Worm (Caenorhabditis elegans) whole organism, L3 larva: ENCODE data around the gene ZK742.4.

Experiments used
- R02D3.7 ChIP-seq: fragments of 150-350 bp; optimal IDR thresholded peaks from 2 replicates; lab custom pipeline; 2014; ENCODE audit warnings: missing biosample characterization, missing genetic modification characterization
- ZK546.5 ChIP-seq: sonication (generic microtip); optimal IDR thresholded peaks from 2 replicates; lab custom pipeline; 2017; ENCODE audit warnings: missing biosample characterization, missing genetic modification characterization
- aly-2 ChIP-seq: fragments of 150-350 bp; optimal IDR thresholded peaks from 2 replicates; lab custom pipeline; 2014; ENCODE audit warnings: missing biosample characterization, missing genetic modification characterization
- ama-1 ChIP-seq: fragments of 150-350 bp; optimal IDR thresholded peaks from 2 replicates; lab custom pipeline; 2018
- ceh-16 ChIP-seq: sonication (generic microtip); optimal IDR thresholded peaks from 2 replicates; lab custom pipeline; 2017; ENCODE audit warnings: missing biosample characterization, missing genetic modification characterization
- ceh-28 ChIP-seq: fragments of 150-350 bp; optimal IDR thresholded peaks from 2 replicates; lab custom pipeline; 2014; ENCODE audit warnings: missing biosample characterization, missing genetic modification reagents, missing genetic modification characterization
- ceh-82 ChIP-seq: fragments of 150-350 bp; optimal IDR thresholded peaks from 2 replicates; lab custom pipeline; 2014; ENCODE audit warnings: missing biosample characterization, missing genetic modification characterization
- ceh-9 ChIP-seq: sonication (generic microtip); optimal IDR thresholded peaks from 2 replicates; lab custom pipeline; 2018; ENCODE audit warnings: missing biosample characterization, missing genetic modification characterization
- daf-12 ChIP-seq: fragments of 150-350 bp; optimal IDR thresholded peaks from 2 replicates; lab custom pipeline; 2014; ENCODE audit warnings: missing biosample characterization, missing genetic modification reagents, missing genetic modification characterization
- egl-27 ChIP-seq: sonication (generic microtip); optimal IDR thresholded peaks from 4 replicates; lab custom pipeline; 2017; ENCODE audit warnings: missing biosample characterization, missing genetic modification reagents, missing genetic modification characterization
- egl-5 ChIP-seq: fragments of 150-350 bp; optimal IDR thresholded peaks from 2 replicates; lab custom pipeline; 2017; ENCODE audit warnings: missing biosample characterization, missing genetic modification reagents, missing genetic modification characterization, inconsistent platforms
- elt-1 ChIP-seq: fragments of 150-350 bp; optimal IDR thresholded peaks from 2 replicates; lab custom pipeline; 2014; ENCODE audit warnings: missing biosample characterization, missing genetic modification characterization
- elt-2 ChIP-seq: sonication (generic microtip); optimal IDR thresholded peaks from 2 replicates; lab custom pipeline; 2016; ENCODE audit warnings: missing genetic modification reagents, mild to moderate bottlenecking, missing genetic modification characterization, missing compliant biosample characterization
- elt-3 ChIP-seq, 3 experiments: fragments of 150-350 bp in 1 of 3; sonication (generic microtip) in 2 of 3; optimal IDR thresholded peaks; 2 replicates in 2 of 3; 4 replicates in 1 of 3; lab custom pipeline; 2014 to 2017; ENCODE audit warnings: missing biosample characterization in 3 of 3, missing genetic modification characterization in 3 of 3
- eor-1 ChIP-seq, 2 experiments: fragments of 150-350 bp; optimal IDR thresholded peaks; 2 replicates each; lab custom pipeline; 2014 to 2018; ENCODE audit warnings: missing biosample characterization in 2 of 2, missing genetic modification characterization in 2 of 2
- fkh-10 ChIP-seq: sonication (generic microtip); optimal IDR thresholded peaks from 2 replicates; lab custom pipeline; 2017; ENCODE audit warnings: missing biosample characterization, missing genetic modification reagents, missing genetic modification characterization
- fkh-2 ChIP-seq: fragments of 150-350 bp; optimal IDR thresholded peaks from 2 replicates; lab custom pipeline; 2014; ENCODE audit warnings: missing biosample characterization, missing genetic modification reagents, missing genetic modification characterization
- fos-1 ChIP-seq: fragments of 150-350 bp; optimal IDR thresholded peaks from 2 replicates; lab custom pipeline; 2014; ENCODE audit warnings: missing biosample characterization, missing genetic modification characterization
- hmg-11 ChIP-seq: sonication (generic microtip); optimal IDR thresholded peaks from 2 replicates; lab custom pipeline; 2016; ENCODE audit warnings: missing genetic modification characterization, missing compliant biosample characterization
- jun-1 ChIP-seq: fragments of 150-350 bp; optimal IDR thresholded peaks from 2 replicates; lab custom pipeline; 2014; ENCODE audit warnings: missing biosample characterization, missing genetic modification reagents, missing genetic modification characterization
- lin-15B ChIP-seq: fragments of 150-350 bp; optimal IDR thresholded peaks from 2 replicates; lab custom pipeline; 2014; ENCODE audit warnings: missing biosample characterization, missing genetic modification characterization
- lin-39 ChIP-seq: fragments of 150-350 bp; optimal IDR thresholded peaks from 2 replicates; lab custom pipeline; 2018; ENCODE audit warnings: missing biosample characterization, missing genetic modification reagents, missing genetic modification characterization
- lsy-12 ChIP-seq: sonication (generic microtip); optimal IDR thresholded peaks from 2 replicates; lab custom pipeline; 2016; ENCODE audit warnings: mild to moderate bottlenecking, missing genetic modification characterization, missing compliant biosample characterization
- mdl-1 ChIP-seq: fragments of 150-350 bp; optimal IDR thresholded peaks from 2 replicates; lab custom pipeline; 2014; ENCODE audit warnings: missing biosample characterization, missing genetic modification characterization
- mml-1 ChIP-seq: fragments of 150-350 bp; sonication (generic microtip); optimal IDR thresholded peaks from 3 replicates; lab custom pipeline; 2014; ENCODE audit warnings: missing biosample characterization, missing genetic modification characterization
- nfya-1 ChIP-seq: sonication (generic microtip); optimal IDR thresholded peaks from 2 replicates; lab custom pipeline; 2017; ENCODE audit warnings: missing genetic modification characterization, mild to moderate bottlenecking, missing compliant biosample characterization, antibody characterized with exemption, moderate library complexity; ENCODE audit not compliant: insufficient read depth
- nhr-11 ChIP-seq: fragments of 150-350 bp; optimal IDR thresholded peaks from 2 replicates; lab custom pipeline; 2014; ENCODE audit warnings: missing biosample characterization, missing genetic modification characterization
- nhr-12 ChIP-seq: fragments of 150-350 bp; optimal IDR thresholded peaks from 2 replicates; lab custom pipeline; 2014; ENCODE audit warnings: missing biosample characterization, missing genetic modification characterization
- nhr-23 ChIP-seq: fragments of 150-350 bp; optimal IDR thresholded peaks from 2 replicates; lab custom pipeline; 2014; ENCODE audit warnings: missing biosample characterization, missing genetic modification reagents, missing genetic modification characterization
- nhr-237 ChIP-seq: fragments of 150-350 bp; optimal IDR thresholded peaks from 2 replicates; lab custom pipeline; 2014; ENCODE audit warnings: missing biosample characterization, missing genetic modification characterization
- nhr-25 ChIP-seq: sonication (generic microtip); optimal IDR thresholded peaks from 2 replicates; lab custom pipeline; 2017; ENCODE audit warnings: missing biosample characterization, missing genetic modification characterization
- nhr-28 ChIP-seq: fragments of 150-350 bp; optimal IDR thresholded peaks from 2 replicates; lab custom pipeline; 2014; ENCODE audit warnings: missing biosample characterization, missing genetic modification characterization
- nhr-43 ChIP-seq: sonication (generic microtip); optimal IDR thresholded peaks from 2 replicates; lab custom pipeline; 2016; ENCODE audit warnings: mild to moderate bottlenecking, missing genetic modification characterization, missing compliant biosample characterization; ENCODE audit not compliant: poor library complexity, severe bottlenecking
- nhr-67 ChIP-seq: fragments of 150-350 bp; optimal IDR thresholded peaks from 2 replicates; lab custom pipeline; 2014; ENCODE audit warnings: missing biosample characterization, missing genetic modification characterization
- nhr-76 ChIP-seq: fragments of 150-350 bp; sonication (generic microtip); optimal IDR thresholded peaks from 5 replicates; lab custom pipeline; 2014; ENCODE audit warnings: missing biosample characterization, missing genetic modification characterization
- nhr-77 ChIP-seq: fragments of 150-350 bp; optimal IDR thresholded peaks from 2 replicates; lab custom pipeline; 2014; ENCODE audit warnings: missing biosample characterization, missing genetic modification characterization
- pha-4 ChIP-seq: fragments of 150-350 bp; optimal IDR thresholded peaks from 2 replicates; lab custom pipeline; 2014; ENCODE audit warnings: missing biosample characterization, missing genetic modification reagents, missing genetic modification characterization
- pqm-1 ChIP-seq: fragments of 150-350 bp; optimal IDR thresholded peaks from 2 replicates; lab custom pipeline; 2017; ENCODE audit warnings: missing biosample characterization, missing genetic modification characterization, inconsistent platforms
- sea-2 ChIP-seq: fragments of 150-350 bp; sonication (generic microtip); optimal IDR thresholded peaks from 4 replicates; lab custom pipeline; 2014; ENCODE audit warnings: missing biosample characterization, missing genetic modification reagents, missing genetic modification characterization
- skn-1 ChIP-seq: fragments of 150-350 bp; optimal IDR thresholded peaks from 2 replicates; lab custom pipeline; 2014; ENCODE audit warnings: missing biosample characterization, missing genetic modification characterization
- snpc-4 ChIP-seq: fragments of 150-350 bp; optimal IDR thresholded peaks from 2 replicates; lab custom pipeline; 2014; ENCODE audit warnings: missing biosample characterization, missing genetic modification characterization
- tbx-2 ChIP-seq: sonication (generic microtip); optimal IDR thresholded peaks from 2 replicates; lab custom pipeline; 2016; ENCODE audit warnings: mild to moderate bottlenecking, missing genetic modification characterization, missing compliant biosample characterization
- unc-39 ChIP-seq: sonication (generic microtip); optimal IDR thresholded peaks from 4 replicates; lab custom pipeline; 2017; ENCODE audit warnings: missing biosample characterization, missing genetic modification characterization
- unc-62 ChIP-seq: fragments of 150-350 bp; sonication (generic microtip); optimal IDR thresholded peaks from 4 replicates; lab custom pipeline; 2014; ENCODE audit warnings: missing biosample characterization, missing genetic modification reagents, missing genetic modification characterization
- zag-1 ChIP-seq: fragments of 150-350 bp; optimal IDR thresholded peaks from 2 replicates; lab custom pipeline; 2014; ENCODE audit warnings: missing biosample characterization, missing genetic modification characterization
- ztf-11 ChIP-seq: fragments of 150-350 bp; optimal IDR thresholded peaks from 2 replicates; lab custom pipeline; 2014; ENCODE audit warnings: missing biosample characterization, missing genetic modification characterization
- ztf-4 ChIP-seq: fragments of 150-350 bp; optimal IDR thresholded peaks from 2 replicates; lab custom pipeline; 2014; ENCODE audit warnings: missing biosample characterization, missing genetic modification characterization

Gene ZK742.4

DNA sequence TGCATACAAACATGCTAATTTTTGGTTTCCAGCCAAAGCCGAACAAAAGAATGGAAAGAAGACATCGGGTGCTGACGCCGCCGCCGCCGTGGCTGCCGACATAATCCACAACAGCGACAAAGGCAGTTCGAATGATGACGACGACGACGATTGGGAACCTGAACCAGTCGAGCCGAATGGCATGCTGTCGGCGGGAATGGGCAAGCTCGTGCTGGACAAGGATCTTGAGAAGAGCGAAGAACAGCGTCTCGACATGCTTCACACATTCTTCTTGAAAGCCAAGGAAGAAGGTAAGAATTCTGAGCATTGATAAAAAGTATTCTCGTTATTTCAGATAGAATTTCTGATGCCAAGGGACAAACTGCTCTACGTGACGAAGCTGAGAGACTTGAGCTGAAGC is 45.0 kb upstream of the ZK742.4 start:
- TF ChIP-seq nhr-12 = no peak
- no peak for TF ChIP-seq R02D3.7 (tag; lab: Kevin White, UChicago)
- no peak for TF ChIP-seq lin-15B (tag; lab: Kevin White, UChicago)
- no peak for TF ChIP-seq lsy-12 (tag; lab: Kevin White, UChicago)
- no peak for TF ChIP-seq egl-27
- no peak for TF ChIP-seq nhr-43 (tag; lab: Kevin White, UChicago)
- TF ChIP-seq fkh-2 = no peak
- no peak for TF ChIP-seq fkh-10
- no peak for TF ChIP-seq elt-1 (tag; lab: Kevin White, UChicago)
- no peak for TF ChIP-seq skn-1
- TF ChIP-seq ceh-16 (tag; lab: Kevin White, UChicago) = no peak
- TF ChIP-seq ZK546.5 (tag; lab: Kevin White, UChicago) = no peak
- TF ChIP-seq nfya-1 = no peak
- TF ChIP-seq nhr-76 = no peak
- TF ChIP-seq unc-39 (tag; lab: Kevin White, UChicago) = no peak

DNA sequence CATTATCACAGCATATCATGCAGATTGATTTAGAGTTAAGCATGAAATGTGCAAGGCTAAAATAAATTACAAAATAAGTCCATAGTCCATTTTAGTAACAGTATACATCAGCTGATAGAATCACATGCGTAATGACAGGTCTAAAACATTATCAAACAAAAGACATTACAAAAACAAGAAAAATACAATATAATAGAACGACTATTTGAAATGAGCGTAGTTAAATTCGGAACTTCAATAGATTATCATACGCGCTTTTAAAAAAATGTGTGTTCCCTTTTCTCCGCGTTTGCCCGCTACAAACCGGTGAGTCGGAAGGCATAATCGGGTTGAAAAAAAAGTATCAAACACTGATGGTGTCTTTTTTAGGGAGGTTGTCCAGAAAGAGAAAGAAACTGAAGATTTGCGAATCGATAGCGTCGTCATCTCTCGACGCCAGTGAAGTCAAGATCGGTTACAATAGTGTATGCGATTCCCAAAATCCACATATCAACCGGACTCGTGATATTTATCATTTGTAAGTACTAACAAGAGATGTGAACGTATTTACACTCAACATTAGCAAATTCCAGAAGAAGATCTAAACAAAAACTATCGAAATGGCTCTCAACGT is 43.9 kb upstream of the ZK742.4 start, which contains the start of gene C37C3.2:
C37C3.2 (plus strand) TSS at position 563 of the 613 bp plus-strand sequence.
- peak; percentile 6 for TF ChIP-seq elt-2
- peak; percentile 15 for TF ChIP-seq ama-1 (lab: Kevin White, UChicago)
- TF ChIP-seq pha-4 (tag; lab: Kevin White, UChicago) = peak; percentile 39
- TF ChIP-seq fkh-2 = no peak
- TF ChIP-seq nhr-67 (tag; lab: Kevin White, UChicago) = no peak

DNA sequence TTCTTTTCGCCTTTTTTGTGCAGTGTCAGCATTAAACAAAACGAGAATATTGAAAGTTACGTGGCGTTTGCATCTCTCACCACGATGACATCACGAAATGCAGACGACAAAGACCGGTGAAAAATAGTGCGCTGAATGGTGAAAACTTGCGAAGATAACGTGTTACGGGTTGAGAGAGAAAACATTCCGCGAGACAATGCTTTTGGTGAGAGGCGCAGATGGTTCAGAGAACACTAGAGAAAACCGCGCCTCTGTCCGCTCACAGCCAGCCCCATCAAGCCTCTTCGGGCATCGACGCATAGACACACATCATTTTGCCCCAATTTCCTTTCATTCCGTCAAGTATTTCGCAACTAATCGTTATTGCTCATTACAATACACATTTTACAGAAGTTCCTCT is 43.0 kb upstream of the ZK742.4 start, which contains the start of the genes C37C3.9 and C37C3.18:
C37C3.9 (minus strand) TSS at position 98 of the 400 bp plus-strand sequence.
C37C3.18 (plus strand) TSS at position 391 of the 400 bp plus-strand sequence.
- TF ChIP-seq nhr-23 = peak; percentile 75
- TF ChIP-seq aly-2 (tag; lab: Kevin White, UChicago) = no peak
- no peak for TF ChIP-seq mdl-1
- TF ChIP-seq eor-1 (tag; optimal IDR thresholded peaks at IDR 0.05; lab: Kevin White, UChicago) = no peak
- peak; percentile 87 for TF ChIP-seq hmg-11 (tag; lab: Kevin White, UChicago)
- no peak for TF ChIP-seq nhr-28 (tag; lab: Kevin White, UChicago)
- peak; percentile 80 for TF ChIP-seq nfya-1
- TF ChIP-seq nhr-12 = no peak
- TF ChIP-seq ceh-9 = no peak
- peak; percentile 17 for TF ChIP-seq tbx-2 (tag; lab: Kevin White, UChicago)
- TF ChIP-seq nhr-25 (tag; lab: Kevin White, UChicago) = peak; percentile 74
- TF ChIP-seq fkh-2 = no peak
- no peak for TF ChIP-seq ama-1 (lab: Kevin White, UChicago)
- TF ChIP-seq nhr-77 (tag; lab: Kevin White, UChicago) = no peak
- no peak for TF ChIP-seq daf-12 (tag; lab: Kevin White, UChicago)
- TF ChIP-seq unc-62 (GFP tag; lab: Kevin White, UChicago) = peak; percentile 48
- no peak for TF ChIP-seq nhr-237
- peak; percentile 39 for TF ChIP-seq lsy-12 (tag; lab: Kevin White, UChicago)
- no peak for TF ChIP-seq elt-3 (tag; optimal IDR thresholded peaks at IDR 0.05; lab: Kevin White, UChicago)
- no peak for TF ChIP-seq ztf-11
- TF ChIP-seq mml-1 = no peak
- TF ChIP-seq fos-1 = no peak
- TF ChIP-seq nhr-43 (tag; lab: Kevin White, UChicago) = peak; percentile 50
- TF ChIP-seq nhr-67 (tag; lab: Kevin White, UChicago) = no peak
- TF ChIP-seq ceh-16 (tag; lab: Kevin White, UChicago) = no peak
- no peak for TF ChIP-seq ztf-4
- TF ChIP-seq skn-1 = peak; percentile 93
- peak; percentile 22 for TF ChIP-seq elt-1 (tag; lab: Kevin White, UChicago)
- peak; percentile 51 for TF ChIP-seq egl-27
- no peak for TF ChIP-seq ZK546.5 (tag; lab: Kevin White, UChicago)
- TF ChIP-seq fkh-10 = peak; percentile 44
- no peak for TF ChIP-seq zag-1
- TF ChIP-seq nhr-76 = no peak
- TF ChIP-seq lin-39 (tag; lab: Kevin White, UChicago) = peak; percentile 80
- peak; percentile 22 for TF ChIP-seq R02D3.7 (tag; lab: Kevin White, UChicago)
- no peak for TF ChIP-seq nhr-11 (tag; lab: Kevin White, UChicago)
- TF ChIP-seq snpc-4 (tag; lab: Kevin White, UChicago) = peak; percentile 90
- TF ChIP-seq jun-1 (tag; lab: Kevin White, UChicago) = peak; percentile 85
- TF ChIP-seq sea-2 = no peak
- peak; percentile 71 for TF ChIP-seq ceh-28 (tag; lab: Kevin White, UChicago)
- TF ChIP-seq egl-5 = peak; percentile 57
- peak; percentile 22 for TF ChIP-seq pqm-1 (tag; lab: Kevin White, UChicago)
- peak; percentile 90 for TF ChIP-seq pha-4 (tag; lab: Kevin White, UChicago)
- peak; percentile 0 for TF ChIP-seq ceh-82 (tag; lab: Kevin White, UChicago)
- peak; percentile 48 for TF ChIP-seq lin-15B (tag; lab: Kevin White, UChicago)
- no peak for TF ChIP-seq unc-39 (tag; lab: Kevin White, UChicago)
- TF ChIP-seq elt-2 = peak; percentile 68
